Fruit fly (Drosophila melanogaster) whole organism, embryonic: Measurements from ENCODE around the gene dls.

Experiments
- Abd-B ChIP-seq: fragments of 200-800 bp; sonication (Bioruptor generic); optimal IDR thresholded peaks from 2 replicates; lab custom pipeline; 2018; ENCODE audit warnings: missing biosample characterization, mild to moderate bottlenecking, missing genetic modification characterization, moderate library complexity
- Atf-2 ChIP-seq: fragments of 200-800 bp; sonication (Bioruptor generic); optimal IDR thresholded peaks from 2 replicates; lab custom pipeline; 2016; ENCODE audit warnings: missing biosample characterization, missing genetic modification characterization
- BtbVII ChIP-seq: fragments of 200-800 bp; sonication (Bioruptor generic); optimal IDR thresholded peaks from 3 replicates; lab custom pipeline; 2017; ENCODE audit warnings: missing biosample characterization, mild to moderate bottlenecking, missing genetic modification characterization
- CG10147 ChIP-seq: fragments of 200-800 bp; sonication (Bioruptor generic); optimal IDR thresholded peaks from 2 replicates; lab custom pipeline; 2019; ENCODE audit warnings: missing biosample characterization, mild to moderate bottlenecking, missing genetic modification characterization, moderate library complexity
- CG10209 ChIP-seq: fragments of 200-800 bp; sonication (Bioruptor generic); optimal IDR thresholded peaks from 3 replicates; lab custom pipeline; 2017; ENCODE audit warnings: missing biosample characterization, mild to moderate bottlenecking, missing genetic modification characterization, missing genetic modification reagents
- CG10274 ChIP-seq: fragments of 200-800 bp; sonication (Bioruptor generic); optimal IDR thresholded peaks from 3 replicates; lab custom pipeline; 2017; ENCODE audit warnings: missing biosample characterization, mild to moderate bottlenecking, missing genetic modification characterization
- CG10565 ChIP-seq: fragments of 200-800 bp; sonication (Bioruptor generic); optimal IDR thresholded peaks from 3 replicates; lab custom pipeline; 2016; ENCODE audit warnings: missing biosample characterization, mild to moderate bottlenecking, missing genetic modification characterization
- CG11085 ChIP-seq: fragments of 200-800 bp; sonication (Bioruptor generic); IDR thresholded peaks from 2 replicates; pipeline ENCODE4 v1.3.6; 2022; ENCODE audit warnings: missing biosample characterization, missing genetic modification characterization
- CG12219 ChIP-seq: fragments of 200-800 bp; sonication (Bioruptor generic); optimal IDR thresholded peaks from 3 replicates; lab custom pipeline; 2018; ENCODE audit warnings: missing biosample characterization, mild to moderate bottlenecking, missing genetic modification characterization
- CG13296 ChIP-seq: fragments of 200-800 bp; sonication (Bioruptor generic); optimal IDR thresholded peaks from 3 replicates; lab custom pipeline; 2018; ENCODE audit warnings: missing biosample characterization, mild to moderate bottlenecking, missing genetic modification characterization
- CG13424 ChIP-seq: fragments of 200-800 bp; sonication (Bioruptor generic); optimal IDR thresholded peaks from 2 replicates; lab custom pipeline; 2019; ENCODE audit warnings: missing biosample characterization, mild to moderate bottlenecking, missing genetic modification characterization, moderate library complexity
- CG1602 ChIP-seq: fragments of 200-800 bp; sonication (Bioruptor generic); optimal IDR thresholded peaks from 3 replicates; lab custom pipeline; 2016; ENCODE audit warnings: missing biosample characterization, missing genetic modification characterization
- CG17385 ChIP-seq: fragments of 200-800 bp; sonication (Bioruptor generic); optimal IDR thresholded peaks from 3 replicates; lab custom pipeline; 2018; ENCODE audit warnings: missing biosample characterization, mild to moderate bottlenecking, missing genetic modification characterization
- CG18262 ChIP-seq: fragments of 200-800 bp; optimal IDR thresholded peaks from 3 replicates; lab custom pipeline; 2019; ENCODE audit warnings: missing biosample characterization, mild to moderate bottlenecking, missing genetic modification characterization, moderate library complexity
- CG2712 ChIP-seq: fragments of 200-800 bp; optimal IDR thresholded peaks from 3 replicates; lab custom pipeline; 2019; ENCODE audit warnings: missing biosample characterization, mild to moderate bottlenecking, missing genetic modification characterization, moderate library complexity
- CG2889 ChIP-seq: fragments of 200-800 bp; sonication (Bioruptor generic); IDR thresholded peaks from 3 replicates; pipeline ENCODE4 v1.3.6; 2022; ENCODE audit warnings: missing biosample characterization, missing genetic modification characterization
- CG6175 ChIP-seq: fragments of 200-800 bp; sonication (Bioruptor generic); IDR thresholded peaks from 3 replicates; pipeline ENCODE4 v1.3.6; 2022; ENCODE audit warnings: missing biosample characterization, missing genetic modification characterization
- CG6272 ChIP-seq: fragments of 200-800 bp; sonication (Bioruptor generic); IDR thresholded peaks from 2 replicates; pipeline ENCODE4 v1.3.6; 2022; ENCODE audit warnings: missing biosample characterization, missing genetic modification characterization
- CG6854 ChIP-seq: fragments of 200-800 bp; sonication (Bioruptor generic); optimal IDR thresholded peaks from 3 replicates; lab custom pipeline; 2017; ENCODE audit warnings: missing biosample characterization, mild to moderate bottlenecking, missing genetic modification characterization
- CG7839 ChIP-seq: fragments of 200-800 bp; sonication (Bioruptor generic); optimal IDR thresholded peaks from 3 replicates; lab custom pipeline; 2018; ENCODE audit warnings: missing biosample characterization, mild to moderate bottlenecking, missing genetic modification characterization, moderate library complexity
- CG8089 ChIP-seq: fragments of 200-800 bp; sonication (Bioruptor generic); optimal IDR thresholded peaks from 3 replicates; lab custom pipeline; 2016; ENCODE audit warnings: missing biosample characterization, missing genetic modification characterization
- CG9215 ChIP-seq: fragments of 200-800 bp; sonication (Bioruptor generic); IDR thresholded peaks from 2 replicates; pipeline ENCODE4 v1.3.6; 2022; ENCODE audit warnings: missing biosample characterization, missing genetic modification characterization
- D19B ChIP-seq: fragments of 200-800 bp; sonication (Bioruptor generic); optimal IDR thresholded peaks from 2 replicates; lab custom pipeline; 2017; ENCODE audit warnings: missing biosample characterization, mild to moderate bottlenecking, missing genetic modification characterization
- HHEX ChIP-seq: fragments of 200-800 bp; sonication (Bioruptor generic); optimal IDR thresholded peaks from 3 replicates; lab custom pipeline; 2017; ENCODE audit warnings: missing biosample characterization, mild to moderate bottlenecking, missing genetic modification characterization, missing genetic modification reagents
- Max ChIP-seq: fragments of 200-800 bp; sonication (Bioruptor generic); optimal IDR thresholded peaks from 2 replicates; lab custom pipeline; 2016; ENCODE audit warnings: missing biosample characterization, mild to moderate bottlenecking, missing genetic modification characterization
- Oli ChIP-seq: fragments of 200-800 bp; sonication (Bioruptor generic); optimal IDR thresholded peaks from 2 replicates; lab custom pipeline; 2018; ENCODE audit warnings: missing biosample characterization, mild to moderate bottlenecking, missing genetic modification characterization, moderate library complexity
- Ptx1 ChIP-seq: fragments of 200-800 bp; sonication (Bioruptor generic); IDR thresholded peaks from 2 replicates; pipeline ENCODE4 v1.3.6; 2022; ENCODE audit warnings: missing biosample characterization, missing genetic modification characterization
- Side ChIP-seq: fragments of 200-800 bp; sonication (Bioruptor generic); optimal IDR thresholded peaks from 2 replicates; lab custom pipeline; 2016; ENCODE audit warnings: missing biosample characterization, missing genetic modification characterization
- Sry-δ ChIP-seq: fragments of 200-800 bp; sonication (Bioruptor generic); optimal IDR thresholded peaks from 2 replicates; lab custom pipeline; 2016; ENCODE audit warnings: missing biosample characterization, missing genetic modification characterization
- Trl ChIP-seq, 3 experiments: fragments of >200 bp in 2 of 3; fragments of 200-800 bp in 1 of 3; sonication (Bioruptor generic) in 1 of 3; optimal IDR thresholded peaks; 2 replicates in 1 of 3; 3 replicates in 2 of 3; lab custom pipeline; 2016 to 2017; ENCODE audit warnings: missing biosample characterization in 1 of 3, missing genetic modification characterization in 1 of 3
- al ChIP-seq: fragments of 200-800 bp; sonication (Bioruptor generic); IDR thresholded peaks from 2 replicates; pipeline ENCODE4 v1.3.6; 2022; ENCODE audit warnings: missing biosample characterization, missing genetic modification characterization
- caup ChIP-seq: fragments of 200-800 bp; sonication (Bioruptor generic); optimal IDR thresholded peaks from 3 replicates; lab custom pipeline; 2017; ENCODE audit warnings: missing biosample characterization, mild to moderate bottlenecking, missing genetic modification characterization, moderate library complexity; ENCODE audit not compliant: severe bottlenecking
- cg ChIP-seq: fragments of 200-800 bp; sonication (Bioruptor generic); optimal IDR thresholded peaks from 3 replicates; lab custom pipeline; 2019; ENCODE audit warnings: missing biosample characterization, mild to moderate bottlenecking, missing genetic modification characterization, moderate library complexity
- esg ChIP-seq: fragments of 200-800 bp; sonication (Bioruptor generic); conservative IDR thresholded peaks from 2 replicates; pipeline ENCODE4 v1.3.6; 2022; ENCODE audit warnings: missing biosample characterization, missing genetic modification characterization
- knrl ChIP-seq: fragments of 200-800 bp; sonication (Bioruptor generic); IDR thresholded peaks from 3 replicates; pipeline ENCODE4 v1.3.6; 2022; ENCODE audit warnings: missing biosample characterization, missing genetic modification characterization; ENCODE audit not compliant: partially characterized antibody
- lola ChIP-seq, 3 experiments: fragments of >200 bp in 2 of 3; fragments of 200-800 bp in 1 of 3; sonication (Bioruptor generic) in 1 of 3; optimal IDR thresholded peaks; 2 replicates each; lab custom pipeline; 2017 to 2019; ENCODE audit warnings: missing biosample characterization in 3 of 3, missing genetic modification characterization in 3 of 3, mild to moderate bottlenecking in 1 of 3, moderate library complexity in 1 of 3
- org-1 ChIP-seq: fragments of 200-800 bp; sonication (Bioruptor generic); optimal IDR thresholded peaks from 2 replicates; lab custom pipeline; 2017; ENCODE audit warnings: missing biosample characterization, missing genetic modification characterization
- prd ChIP-seq, 3 experiments: fragments of >200 bp in 2 of 3; fragments of 200-800 bp in 1 of 3; sonication (Bioruptor generic) in 1 of 3; optimal IDR thresholded peaks in 2 of 3; IDR thresholded peaks in 1 of 3; 2 replicates in 2 of 3; 3 replicates in 1 of 3; pipeline versions ENCODE4 v1.3.6 to Lab custom; 2017 to 2022; ENCODE audit warnings: missing biosample characterization in 1 of 3, missing genetic modification characterization in 1 of 3
- rib ChIP-seq: fragments of 200-800 bp; sonication (Bioruptor generic); IDR thresholded peaks from 2 replicates; pipeline ENCODE4 v1.3.6; 2022; ENCODE audit warnings: missing biosample characterization, missing genetic modification characterization
- sens-2 ChIP-seq: fragments of 200-800 bp; sonication (Bioruptor generic); IDR thresholded peaks from 2 replicates; pipeline ENCODE4 v1.3.6; 2022; ENCODE audit warnings: missing biosample characterization, missing genetic modification characterization
- sug ChIP-seq: fragments of 200-800 bp; optimal IDR thresholded peaks from 2 replicates; lab custom pipeline; 2019; ENCODE audit warnings: missing biosample characterization, mild to moderate bottlenecking, missing genetic modification characterization, moderate library complexity
- tap ChIP-seq: fragments of 200-800 bp; optimal IDR thresholded peaks from 3 replicates; lab custom pipeline; 2019; ENCODE audit warnings: missing biosample characterization, mild to moderate bottlenecking, missing genetic modification characterization, moderate library complexity
- tgo ChIP-seq: fragments of 200-800 bp; sonication (Bioruptor generic); IDR thresholded peaks from 3 replicates; pipeline ENCODE4 v1.3.6; 2022; ENCODE audit warnings: missing biosample characterization, missing genetic modification characterization
- tin ChIP-seq: fragments of 200-800 bp; sonication (Bioruptor generic); optimal IDR thresholded peaks from 3 replicates; lab custom pipeline; 2016; ENCODE audit warnings: missing biosample characterization, missing genetic modification characterization
- tio ChIP-seq: fragments of 200-800 bp; sonication (Bioruptor generic); optimal IDR thresholded peaks from 2 replicates; lab custom pipeline; 2017; ENCODE audit warnings: missing biosample characterization, missing genetic modification characterization, inconsistent platforms
- ttk ChIP-seq: fragments of 200-800 bp; sonication (Bioruptor generic); IDR thresholded peaks from 2 replicates; pipeline ENCODE4 v2.1.2; 2022; ENCODE audit warnings: missing biosample characterization, missing genetic modification characterization
- unc-4 ChIP-seq: fragments of 200-800 bp; sonication (Bioruptor generic); IDR thresholded peaks from 2 replicates; pipeline ENCODE4 v1.3.6; 2022; ENCODE audit warnings: missing biosample characterization, missing genetic modification characterization; ENCODE audit not compliant: partially characterized antibody
- zfh2 ChIP-seq: fragments of 200-800 bp; sonication (Bioruptor generic); optimal IDR thresholded peaks from 2 replicates; lab custom pipeline; 2016; ENCODE audit warnings: missing biosample characterization, missing genetic modification characterization

Gene dls

dm6 chr3L:16202550-16202949 lies 1.4 kb downstream of the dls start (continued):
- TF ChIP-seq sug (tag; lab: Kevin White, UChicago) = peak; percentile 6
- peak; percentile 32 for TF ChIP-seq CG10209
- TF ChIP-seq sens-2 (GFP tag; lab: Robert Waterston, UW) = no peak
- TF ChIP-seq CG8089 = no peak
- TF ChIP-seq Sry-δ (GFP tag; lab: Kevin White, UChicago) = no peak
- peak; percentile 48 for TF ChIP-seq Abd-B (GFP tag; lab: Kevin White, UChicago)
- no peak for TF ChIP-seq CG2889 (GFP tag; lab: Robert Waterston, UW)
- peak; percentile 19; the same call in 1 of the 2 replicates for TF ChIP-seq ttk (GFP tag; lab: Robert Waterston, UW)
- TF ChIP-seq zfh2 (GFP tag; lab: Kevin White, UChicago) = peak; percentile 24
- TF ChIP-seq CG13424 (tag; lab: Kevin White, UChicago) = peak; percentile 60
- peak; percentile 1 for TF ChIP-seq tin (GFP tag; lab: Kevin White, UChicago)
- TF ChIP-seq CG7839 (tag; lab: Kevin White, UChicago) = peak; percentile 68
- peak; percentile 30 for TF ChIP-seq CG2712 (tag; lab: Kevin White, UChicago)
- TF ChIP-seq CG18262 (tag; lab: Kevin White, UChicago) = peak; percentile 33
- no peak for TF ChIP-seq CG6175 (GFP tag; lab: Robert Waterston, UW)
- peak; percentile 47 for TF ChIP-seq HHEX (GFP tag; lab: Kevin White, UChicago)
- peak; percentile 32 for TF ChIP-seq CG17385 (GFP tag; lab: Kevin White, UChicago)
- no peak for TF ChIP-seq rib (GFP tag; lab: Robert Waterston, UW)
- peak; percentile 40 for TF ChIP-seq D19B (GFP tag; lab: Kevin White, UChicago)
- no peak for TF ChIP-seq tap
- TF ChIP-seq cg = no peak
- TF ChIP-seq Trl (optimal IDR thresholded peaks at IDR 0.05; lab: Kevin White, UChicago) = no peak
- TF ChIP-seq Trl (GFP tag; optimal IDR thresholded peaks at IDR 0.05; lab: Kevin White, UChicago) = peak; percentile 2
- TF ChIP-seq Ptx1 (GFP tag; lab: Robert Waterston, UW) = no peak
- no peak for TF ChIP-seq CG11085
- peak; percentile 16 for TF ChIP-seq CG10274 (GFP tag; lab: Kevin White, UChicago)
- TF ChIP-seq lola (GFP tag; optimal IDR thresholded peaks at IDR 0.05; lab: Kevin White, UChicago) = no peak
- peak; percentile 13 for TF ChIP-seq CG12219
- peak; percentile 10 for TF ChIP-seq Side (GFP tag; lab: Kevin White, UChicago)
- TF ChIP-seq CG13296 (GFP tag; lab: Kevin White, UChicago) = peak; percentile 62
- peak; percentile 33 for TF ChIP-seq Atf-2 (GFP tag; lab: Kevin White, UChicago)
- peak; percentile 34 for TF ChIP-seq CG6854 (GFP tag; lab: Kevin White, UChicago)
- TF ChIP-seq tio (GFP tag; lab: Kevin White, UChicago) = peak; percentile 40
- no peak for TF ChIP-seq CG6272 (GFP tag; lab: Robert Waterston, UW)
- peak; percentile 40 for TF ChIP-seq caup (GFP tag; lab: Kevin White, UChicago)
- TF ChIP-seq CG1602 (GFP tag; lab: Kevin White, UChicago) = no peak
- TF ChIP-seq knrl (GFP tag; lab: Robert Waterston, UW) = no peak
- TF ChIP-seq org-1 (GFP tag; lab: Kevin White, UChicago) = peak; percentile 38
- 0 out of 2 replicates have a peak, but pooled peaks have one; percentile 29 for TF ChIP-seq al (GFP tag; lab: Robert Waterston, UW)
- TF ChIP-seq BtbVII = peak; percentile 37
- no peak for TF ChIP-seq CG10565 (GFP tag; lab: Kevin White, UChicago)
- peak; percentile 37; the same call in 2 of the 3 replicates for TF ChIP-seq tgo
- no peak for TF ChIP-seq unc-4 (GFP tag; lab: Robert Waterston, UW)
- TF ChIP-seq CG9215 (GFP tag; lab: Robert Waterston, UW) = no peak
- TF ChIP-seq Oli (tag; lab: Kevin White, UChicago) = peak; percentile 46
- peak; percentile 39 for TF ChIP-seq Max (GFP tag; lab: Kevin White, UChicago)
- peak; percentile 45 for TF ChIP-seq CG10147
- TF ChIP-seq prd (optimal IDR thresholded peaks at IDR 0.05; lab: Kevin White, UChicago) = no peak
- TF ChIP-seq prd (GFP tag; IDR thresholded peaks at IDR 0.05; lab: Robert Waterston, UW) = no peak
- TF ChIP-seq esg = no peak
